Fruit fly (Drosophila melanogaster) whole organism, larva: ENCODE data around the gene CG15594.

ENCODE experiments used
- noc ChIP-seq: fragments of 200-800 bp; sonication (Bioruptor generic); optimal IDR thresholded peaks from 3 replicates; lab custom pipeline; 2019; ENCODE audit warnings: missing biosample characterization, mild to moderate bottlenecking, missing genetic modification characterization, moderate library complexity

CG15594 gene

dm6 chr3R:6290289-6290688 lies 2.8 kb downstream of the CG15594 start:
- TF ChIP-seq noc (tag; lab: Kevin White, UChicago): no peak

- TF ChIP-seq noc (tag; lab: Kevin White, UChicago): no peak
Observed at dm6 chr3R:6291437-6291836, 3.9 kb downstream of the CG15594 start, which contains the start of gene Osi13. TSS of gene Osi13 (plus strand) at chr3R:6291737.

dm6 chr3R:6294046-6294445 lies 6.5 kb downstream of the CG15594 start:
- no peak for TF ChIP-seq noc (tag; lab: Kevin White, UChicago)

- TF ChIP-seq noc (tag; lab: Kevin White, UChicago): no peak
Observed at dm6 chr3R:6297164-6297563, 9.6 kb downstream of the CG15594 start.

dm6 chr3R:6298828-6299227 lies 11.3 kb downstream of the CG15594 start, which contains the start of gene Osi14:
TSS of gene Osi14 (plus strand) at chr3R:6299128.
- TF ChIP-seq noc (tag; lab: Kevin White, UChicago): no peak

- no peak for TF ChIP-seq noc (tag; lab: Kevin White, UChicago)
Observed at dm6 chr3R:6301257-6301839, 13.8 kb downstream of the CG15594 start, which contains the start of gene Osi15. TSS of gene Osi15 (plus strand) at chr3R:6301804.

- TF ChIP-seq noc (tag; lab: Kevin White, UChicago): no peak
Observed at dm6 chr3R:6303738-6304137, 16.2 kb downstream of the CG15594 start, which contains the start of gene CG46396. TSS of gene CG46396 (plus strand) at chr3R:6304038.

- TF ChIP-seq noc (tag; lab: Kevin White, UChicago): no peak
Observed at dm6 chr3R:6304947-6305346, 17.4 kb downstream of the CG15594 start, which contains the start of gene Osi16. TSS of gene Osi16 (plus strand) at chr3R:6305247.

dm6 chr3R:6306584-6306983 lies 19.1 kb downstream of the CG15594 start, which contains the start of gene CG46026:
TSS of gene CG46026 (plus strand) at chr3R:6306884.
- TF ChIP-seq noc (tag; lab: Kevin White, UChicago): no peak

dm6 chr3R:6309676-6310075 lies 22.1 kb downstream of the CG15594 start, which contains the start of gene CG31560:
TSS of gene CG31560 (plus strand) at chr3R:6309976.
- no peak for TF ChIP-seq noc (tag; lab: Kevin White, UChicago)

- no peak for TF ChIP-seq noc (tag; lab: Kevin White, UChicago)
Observed at dm6 chr3R:6311641-6312259, 24.2 kb downstream of the CG15594 start, which contains the start of gene Osi17. TSS of gene Osi17 (plus strand) at chr3R:6311772.

dm6 chr3R:6315078-6315477 lies 27.5 kb downstream of the CG15594 start:
- TF ChIP-seq noc (tag; lab: Kevin White, UChicago): no peak

- no peak for TF ChIP-seq noc (tag; lab: Kevin White, UChicago)
Observed at dm6 chr3R:6329774-6330298, 42.3 kb downstream of the CG15594 start, which contains the start of gene Osi18. TSS of gene Osi18 (plus strand) at chr3R:6330248.

- no peak for TF ChIP-seq noc (tag; lab: Kevin White, UChicago)
Observed at dm6 chr3R:6334906-6335433, 47.4 kb downstream of the CG15594 start, which contains the start of gene Osi19. TSS of gene Osi19 (plus strand) at chr3R:6335362.

- no peak for TF ChIP-seq noc (tag; lab: Kevin White, UChicago)
Observed at dm6 chr3R:6337397-6337796, 49.9 kb downstream of the CG15594 start.
